Fruit fly (Drosophila melanogaster) whole organism, embryonic: ENCODE data around the gene CG4313.
A peak's percentile ranks its signal among the peaks of the same experiment; 100 is the strongest.

Source experiments
- Bdp1 ChIP-seq: fragments of 200-800 bp; sonication (Bioruptor generic); optimal IDR thresholded peaks from 3 replicates; lab custom pipeline; 2016; ENCODE audit warnings: missing biosample characterization, missing genetic modification characterization
- CG10209 ChIP-seq: fragments of 200-800 bp; sonication (Bioruptor generic); optimal IDR thresholded peaks from 3 replicates; lab custom pipeline; 2017; ENCODE audit warnings: missing biosample characterization, mild to moderate bottlenecking, missing genetic modification characterization, missing genetic modification reagents
- CG10366 ChIP-seq: fragments of 200-800 bp; sonication (Bioruptor generic); IDR thresholded peaks from 2 replicates; pipeline ENCODE4 v1.3.6; 2022; ENCODE audit warnings: missing biosample characterization, missing genetic modification characterization
- CG12236 ChIP-seq: fragments of 200-800 bp; sonication (Bioruptor generic); optimal IDR thresholded peaks from 2 replicates; lab custom pipeline; 2016; ENCODE audit warnings: missing biosample characterization, missing genetic modification characterization
- CG13296 ChIP-seq: fragments of 200-800 bp; sonication (Bioruptor generic); optimal IDR thresholded peaks from 3 replicates; lab custom pipeline; 2018; ENCODE audit warnings: missing biosample characterization, mild to moderate bottlenecking, missing genetic modification characterization
- CG15011 ChIP-seq: fragments of 200-800 bp; sonication (Bioruptor generic); optimal IDR thresholded peaks from 3 replicates; lab custom pipeline; 2018; ENCODE audit warnings: missing biosample characterization, mild to moderate bottlenecking, missing genetic modification characterization
- CG1529 ChIP-seq: fragments of 200-800 bp; sonication (Bioruptor generic); optimal IDR thresholded peaks from 3 replicates; lab custom pipeline; 2018; ENCODE audit warnings: missing biosample characterization, missing genetic modification characterization
- CG15601 ChIP-seq: fragments of 200-800 bp; sonication (Bioruptor generic); optimal IDR thresholded peaks from 3 replicates; lab custom pipeline; 2019; ENCODE audit warnings: missing biosample characterization, mild to moderate bottlenecking, missing genetic modification characterization, moderate library complexity
- CG17802 ChIP-seq: fragments of 200-800 bp; sonication (Bioruptor generic); optimal IDR thresholded peaks from 2 replicates; lab custom pipeline; 2018; ENCODE audit warnings: missing biosample characterization, mild to moderate bottlenecking, missing genetic modification characterization, moderate library complexity
- CG32767 ChIP-seq: fragments of 200-800 bp; sonication (Bioruptor generic); IDR thresholded peaks from 2 replicates; pipeline ENCODE4 v1.3.6; 2022; ENCODE audit warnings: missing biosample characterization, missing genetic modification characterization
- CG3407 ChIP-seq: fragments of 200-800 bp; sonication (Bioruptor generic); optimal IDR thresholded peaks from 2 replicates; lab custom pipeline; 2018; ENCODE audit warnings: missing biosample characterization, mild to moderate bottlenecking, missing genetic modification characterization
- CG5180 ChIP-seq: fragments of 200-800 bp; sonication (Bioruptor generic); optimal IDR thresholded peaks from 3 replicates; lab custom pipeline; 2017; ENCODE audit warnings: missing biosample characterization, missing genetic modification characterization, mild to moderate bottlenecking, moderate library complexity, missing genetic modification reagents
- CG6254 ChIP-seq: fragments of 200-800 bp; sonication (Bioruptor generic); optimal IDR thresholded peaks from 3 replicates; lab custom pipeline; 2017; ENCODE audit warnings: mild to moderate bottlenecking, missing biosample characterization, missing genetic modification reagents, missing genetic modification characterization
- CG6854 ChIP-seq: fragments of 200-800 bp; sonication (Bioruptor generic); optimal IDR thresholded peaks from 3 replicates; lab custom pipeline; 2017; ENCODE audit warnings: missing biosample characterization, mild to moderate bottlenecking, missing genetic modification characterization
- CG7271 ChIP-seq: fragments of 200-800 bp; sonication (Bioruptor generic); optimal IDR thresholded peaks from 2 replicates; lab custom pipeline; 2018; ENCODE audit warnings: missing biosample characterization, mild to moderate bottlenecking, missing genetic modification characterization, moderate library complexity
- CG7372 ChIP-seq: fragments of 200-800 bp; sonication (Bioruptor generic); IDR thresholded peaks from 2 replicates; pipeline ENCODE4 v1.3.6; 2022; ENCODE audit warnings: missing biosample characterization, missing genetic modification characterization
- CG8290 ChIP-seq, 3 experiments: fragments of 200-800 bp; sonication (Bioruptor generic); optimal IDR thresholded peaks; 2 replicates each; lab custom pipeline; 2016 to 2019; ENCODE audit warnings: missing biosample characterization in 3 of 3, missing genetic modification characterization in 3 of 3, mild to moderate bottlenecking in 2 of 3, moderate library complexity in 1 of 3
- CG8359 ChIP-seq: fragments of 200-800 bp; sonication (Bioruptor generic); optimal IDR thresholded peaks from 2 replicates; lab custom pipeline; 2017; ENCODE audit warnings: missing biosample characterization, mild to moderate bottlenecking, missing genetic modification characterization, borderline replicate concordance
- CoRest ChIP-seq: fragments of 200-800 bp; sonication (Bioruptor generic); optimal IDR thresholded peaks from 3 replicates; lab custom pipeline; 2018; ENCODE audit warnings: missing biosample characterization, mild to moderate bottlenecking, missing genetic modification characterization, moderate library complexity
- D ChIP-seq, 2 experiments: fragments of 200-800 bp in 1 of 2; fragments of >200 bp in 1 of 2; sonication (Bioruptor generic) in 1 of 2; optimal IDR thresholded peaks; 2 replicates in 1 of 2; 3 replicates in 1 of 2; lab custom pipeline; 2017; ENCODE audit warnings: mild to moderate bottlenecking in 1 of 2, missing biosample characterization in 1 of 2, missing genetic modification characterization in 1 of 2, missing genetic modification reagents in 1 of 2
- Dbx ChIP-seq: fragments of 200-800 bp; sonication (Bioruptor generic); IDR thresholded peaks from 3 replicates; pipeline ENCODE4 v1.3.6; 2022; ENCODE audit warnings: missing biosample characterization, missing genetic modification characterization
- Dek ChIP-seq: fragments of 200-800 bp; sonication (Bioruptor generic); optimal IDR thresholded peaks from 3 replicates; lab custom pipeline; 2019; ENCODE audit warnings: missing biosample characterization, mild to moderate bottlenecking, missing genetic modification characterization, moderate library complexity
- Drgx ChIP-seq: fragments of 200-800 bp; sonication (Bioruptor generic); IDR thresholded peaks from 2 replicates; pipeline ENCODE4 v1.3.6; 2022; ENCODE audit warnings: missing biosample characterization, missing genetic modification characterization
- HmgZ ChIP-seq: fragments of 200-800 bp; sonication (Bioruptor generic); optimal IDR thresholded peaks from 2 replicates; lab custom pipeline; 2018; ENCODE audit warnings: missing biosample characterization, mild to moderate bottlenecking, missing genetic modification characterization
- Hr3 ChIP-seq: fragments of 200-800 bp; sonication (Bioruptor generic); optimal IDR thresholded peaks from 3 replicates; lab custom pipeline; 2016; ENCODE audit warnings: missing biosample characterization, missing genetic modification characterization
- Hsf ChIP-seq: fragments of 200-800 bp; sonication (Bioruptor generic); optimal IDR thresholded peaks from 3 replicates; lab custom pipeline; 2016; ENCODE audit warnings: missing biosample characterization, missing genetic modification characterization
- Mes4 ChIP-seq: fragments of 200-800 bp; sonication (Bioruptor generic); optimal IDR thresholded peaks from 2 replicates; lab custom pipeline; 2016; ENCODE audit warnings: missing biosample characterization, missing genetic modification characterization
- Mrtf ChIP-seq: fragments of 200-800 bp; sonication (Bioruptor generic); IDR thresholded peaks from 3 replicates; pipeline ENCODE4 v1.3.6; 2022; ENCODE audit warnings: missing biosample characterization, missing genetic modification characterization
- Nf-YC ChIP-seq: fragments of 200-800 bp; optimal IDR thresholded peaks from 3 replicates; lab custom pipeline; 2019; ENCODE audit warnings: missing biosample characterization, mild to moderate bottlenecking, missing genetic modification characterization, moderate library complexity
- Rx ChIP-seq: fragments of 200-800 bp; sonication (Bioruptor generic); IDR thresholded peaks from 2 replicates; pipeline ENCODE4 v1.3.6; 2022; ENCODE audit warnings: missing biosample characterization, missing genetic modification characterization
- Side ChIP-seq: fragments of 200-800 bp; sonication (Bioruptor generic); optimal IDR thresholded peaks from 2 replicates; lab custom pipeline; 2016; ENCODE audit warnings: missing biosample characterization, missing genetic modification characterization
- Sry-β ChIP-seq: fragments of 200-800 bp; sonication (Bioruptor generic); optimal IDR thresholded peaks from 2 replicates; lab custom pipeline; 2018; ENCODE audit warnings: missing biosample characterization, mild to moderate bottlenecking, missing genetic modification characterization, moderate library complexity
- Xbp1 ChIP-seq: fragments of 200-800 bp; sonication (Bioruptor generic); optimal IDR thresholded peaks from 3 replicates; lab custom pipeline; 2016; ENCODE audit warnings: missing biosample characterization, mild to moderate bottlenecking, missing genetic modification characterization
- chinmo ChIP-seq: fragments of 200-800 bp; sonication (Bioruptor generic); IDR thresholded peaks from 4 replicates; pipeline ENCODE4 v1.3.6; 2022; ENCODE audit warnings: missing biosample characterization, missing genetic modification characterization; ENCODE audit not compliant: partially characterized antibody
- ci ChIP-seq: fragments of 200-800 bp; sonication (Bioruptor generic); IDR thresholded peaks from 3 replicates; pipeline ENCODE4 v1.3.6; 2022; ENCODE audit warnings: missing biosample characterization, missing genetic modification characterization
- fd64A ChIP-seq: fragments of 200-800 bp; sonication (Bioruptor generic); optimal IDR thresholded peaks from 3 replicates; lab custom pipeline; 2018; ENCODE audit warnings: missing biosample characterization, mild to moderate bottlenecking, missing genetic modification characterization
- gcm ChIP-seq: fragments of 200-800 bp; sonication (Bioruptor generic); optimal IDR thresholded peaks from 2 replicates; lab custom pipeline; 2019; ENCODE audit warnings: missing biosample characterization, mild to moderate bottlenecking, missing genetic modification characterization, moderate library complexity
- gsb-n ChIP-seq: fragments of 200-800 bp; sonication (Bioruptor generic); optimal IDR thresholded peaks from 3 replicates; lab custom pipeline; 2018; ENCODE audit warnings: missing biosample characterization, mild to moderate bottlenecking, missing genetic modification characterization
- jigr1 ChIP-seq: fragments of 200-800 bp; sonication (Bioruptor generic); IDR thresholded peaks from 3 replicates; pipeline ENCODE4 v1.3.6; 2022; ENCODE audit warnings: missing biosample characterization, missing genetic modification characterization
- lola ChIP-seq, 3 experiments: fragments of >200 bp in 2 of 3; fragments of 200-800 bp in 1 of 3; sonication (Bioruptor generic) in 1 of 3; optimal IDR thresholded peaks; 2 replicates each; lab custom pipeline; 2017 to 2019; ENCODE audit warnings: missing biosample characterization in 3 of 3, missing genetic modification characterization in 3 of 3, mild to moderate bottlenecking in 1 of 3, moderate library complexity in 1 of 3
- mirr ChIP-seq: fragments of 200-800 bp; sonication (Bioruptor generic); optimal IDR thresholded peaks from 3 replicates; lab custom pipeline; 2018; ENCODE audit warnings: missing biosample characterization, mild to moderate bottlenecking, missing genetic modification characterization
- pan ChIP-seq, 4 experiments: fragments of >200 bp in 3 of 4; fragments of 200-800 bp in 1 of 4; sonication (Bioruptor generic) in 1 of 4; optimal IDR thresholded peaks in 3 of 4; IDR thresholded peaks in 1 of 4; 2 replicates each; pipeline versions ENCODE4 v1.3.6 to Lab custom; 2017 to 2022; ENCODE audit warnings: missing biosample characterization in 2 of 4, missing genetic modification characterization in 2 of 4, mixed read lengths in 1 of 4
- pb ChIP-seq: fragments of 200-800 bp; sonication (Bioruptor generic); optimal IDR thresholded peaks from 3 replicates; lab custom pipeline; 2016; ENCODE audit warnings: missing biosample characterization, missing genetic modification characterization
- pita ChIP-seq: fragments of 200-800 bp; sonication (Bioruptor generic); optimal IDR thresholded peaks from 2 replicates; lab custom pipeline; 2017; ENCODE audit warnings: missing biosample characterization, mild to moderate bottlenecking, missing genetic modification characterization
- pum ChIP-seq: fragments of 200-800 bp; sonication (Bioruptor generic); optimal IDR thresholded peaks from 2 replicates; lab custom pipeline; 2016; ENCODE audit warnings: missing biosample characterization, missing genetic modification characterization
- sob ChIP-seq: fragments of 200-800 bp; sonication (Bioruptor generic); IDR thresholded peaks from 2 replicates; pipeline ENCODE4 v1.3.6; 2022; ENCODE audit warnings: missing biosample characterization, missing genetic modification characterization
- unpg ChIP-seq: fragments of 200-800 bp; sonication (Bioruptor generic); optimal IDR thresholded peaks from 3 replicates; lab custom pipeline; 2018; ENCODE audit warnings: missing biosample characterization, mild to moderate bottlenecking, missing genetic modification characterization, moderate library complexity
- wek ChIP-seq: fragments of 200-800 bp; sonication (Bioruptor generic); optimal IDR thresholded peaks from 3 replicates; lab custom pipeline; 2018; ENCODE audit warnings: missing biosample characterization, mild to moderate bottlenecking, missing genetic modification characterization, moderate library complexity

The CG4313 gene

dm6 chrX:2061119-2061518 lies 19.5 kb downstream of the CG4313 start (continued):
- TF ChIP-seq Dbx (GFP tag; lab: Robert Waterston, UW) = no peak
- peak; percentile 60 for TF ChIP-seq fd64A (GFP tag; lab: Kevin White, UChicago)
- no peak for TF ChIP-seq CG8290 (GFP tag; optimal IDR thresholded peaks at IDR 0.05; lab: Kevin White, UChicago)
- peak; percentile 21 to 53 for TF ChIP-seq CG8290 (tag; optimal IDR thresholded peaks at IDR 0.05; lab: Kevin White, UChicago)
- TF ChIP-seq ci = peak; percentile 68; the same call in 2 of the 3 replicates
- TF ChIP-seq CG13296 (GFP tag; lab: Kevin White, UChicago) = peak; percentile 43
- peak; percentile 20 for TF ChIP-seq CG12236
- no peak for TF ChIP-seq jigr1
- no peak for TF ChIP-seq CG32767
- peak in 1 of 3 experiments; percentile 45 for TF ChIP-seq lola (GFP tag; optimal IDR thresholded peaks at IDR 0.05; lab: Kevin White, UChicago)
- TF ChIP-seq unpg (GFP tag; lab: Kevin White, UChicago) = peak; percentile 56
- peak; percentile 36 for TF ChIP-seq CG6254 (GFP tag; lab: Kevin White, UChicago)
- TF ChIP-seq Mes4 = peak; percentile 18
- peak; percentile 42 for TF ChIP-seq CG1529 (GFP tag; lab: Kevin White, UChicago)
- TF ChIP-seq Mrtf (GFP tag; lab: Robert Waterston, UW) = 0 out of 3 replicates have a peak, but pooled peaks have one; percentile 17
- TF ChIP-seq CG3407 = peak; percentile 19
- no peak for TF ChIP-seq Side
- TF ChIP-seq CoRest = peak; percentile 65
- peak; percentile 8; the same call in 1 of the 2 replicates for TF ChIP-seq Drgx (GFP tag; lab: Robert Waterston, UW)
- TF ChIP-seq chinmo (GFP tag; lab: Robert Waterston, UW) = 0 out of 4 replicates have a peak, but pooled peaks have one; percentile 46
- peak; percentile 50 for TF ChIP-seq wek
- peak; percentile 0 for TF ChIP-seq CG7271 (tag; lab: Kevin White, UChicago)
- TF ChIP-seq CG8359 (GFP tag; lab: Kevin White, UChicago) = peak; percentile 8
- TF ChIP-seq Nf-YC (tag; lab: Kevin White, UChicago) = peak; percentile 48
- TF ChIP-seq CG7372 (GFP tag; lab: Robert Waterston, UW) = 0 out of 2 replicates have a peak, but pooled peaks have one; percentile 31
- peak; percentile 38 for TF ChIP-seq gcm (GFP tag; lab: Kevin White, UChicago)
- TF ChIP-seq CG6854 = peak; percentile 16
- TF ChIP-seq gsb-n (tag; lab: Kevin White, UChicago) = peak; percentile 1
- TF ChIP-seq CG5180 (GFP tag; lab: Kevin White, UChicago) = peak; percentile 35
- no peak for TF ChIP-seq D (optimal IDR thresholded peaks at IDR 0.05; lab: Kevin White, UChicago)
- peak; percentile 24 for TF ChIP-seq D (GFP tag; optimal IDR thresholded peaks at IDR 0.05; lab: Kevin White, UChicago)
- TF ChIP-seq Xbp1 (GFP tag; lab: Kevin White, UChicago) = peak; percentile 23
- peak; percentile 35 for TF ChIP-seq CG15011 (GFP tag; lab: Kevin White, UChicago)
- TF ChIP-seq Hsf (GFP tag; lab: Kevin White, UChicago) = peak; percentile 23
- peak; percentile 2 for TF ChIP-seq mirr
- no peak for TF ChIP-seq pan (optimal IDR thresholded peaks at IDR 0.05; lab: Kevin White, UChicago)
- TF ChIP-seq pan (GFP tag; optimal IDR thresholded peaks at IDR 0.05 in 1 of 2, IDR thresholded peaks at IDR 0.05 in 1 of 2) = peak in 1 of 2 experiments; percentile 31
- no peak for TF ChIP-seq CG17802 (tag; lab: Kevin White, UChicago)
- peak; percentile 93 for TF ChIP-seq Sry-β
- TF ChIP-seq pum = no peak
- no peak for TF ChIP-seq pita (GFP tag; lab: Kevin White, UChicago)
- TF ChIP-seq Rx (GFP tag; lab: Robert Waterston, UW) = no peak
- TF ChIP-seq CG15601 (tag; lab: Kevin White, UChicago) = peak; percentile 15
- TF ChIP-seq CG10366 (GFP tag; lab: Robert Waterston, UW) = no peak
- TF ChIP-seq sob (GFP tag; lab: Robert Waterston, UW) = 0 out of 2 replicates have a peak, but pooled peaks have one; percentile 34
- TF ChIP-seq CG10209 (GFP tag; lab: Kevin White, UChicago) = peak; percentile 35
- TF ChIP-seq Hr3 (GFP tag; lab: Kevin White, UChicago) = no peak
- TF ChIP-seq Dek = peak; percentile 38
- TF ChIP-seq HmgZ (tag; lab: Kevin White, UChicago) = peak; percentile 36
- peak; percentile 23 for TF ChIP-seq pb (GFP tag; lab: Kevin White, UChicago)
- no peak for TF ChIP-seq Bdp1
